Worm (Caenorhabditis elegans) whole organism, young adult: ENCODE results near the gene AH9.4.

ENCODE experiments used
- Y53G8AR.9 ChIP-seq: fragments of 200-800 bp; sonication (Bioruptor generic); conservative IDR thresholded peaks from 2 replicates; pipeline ENCODE4 v1.3.6; 2022; ENCODE audit warnings: missing genetic modification reagents, missing genetic modification characterization, missing compliant biosample characterization
- cebp-2 ChIP-seq: fragments of 200-800 bp; sonication (Bioruptor generic); IDR thresholded peaks from 2 replicates; pipeline ENCODE4 v1.3.6; 2022; ENCODE audit warnings: missing genetic modification characterization, missing compliant biosample characterization
- ceh-100 ChIP-seq: fragments of 200-800 bp; sonication (Bioruptor generic); IDR thresholded peaks from 2 replicates; pipeline ENCODE4 v1.3.6; 2022; ENCODE audit warnings: missing genetic modification reagents, missing genetic modification characterization, missing compliant biosample characterization
- chd-7 ChIP-seq: sonication (generic microtip); optimal IDR thresholded peaks from 2 replicates; lab custom pipeline; 2016; ENCODE audit warnings: mild to moderate bottlenecking, missing genetic modification characterization, moderate library complexity, missing compliant biosample characterization
- efl-1 ChIP-seq: fragments of 150-350 bp; optimal IDR thresholded peaks from 2 replicates; lab custom pipeline; 2014; ENCODE audit warnings: missing biosample characterization, missing genetic modification reagents, missing genetic modification characterization

DNA sequence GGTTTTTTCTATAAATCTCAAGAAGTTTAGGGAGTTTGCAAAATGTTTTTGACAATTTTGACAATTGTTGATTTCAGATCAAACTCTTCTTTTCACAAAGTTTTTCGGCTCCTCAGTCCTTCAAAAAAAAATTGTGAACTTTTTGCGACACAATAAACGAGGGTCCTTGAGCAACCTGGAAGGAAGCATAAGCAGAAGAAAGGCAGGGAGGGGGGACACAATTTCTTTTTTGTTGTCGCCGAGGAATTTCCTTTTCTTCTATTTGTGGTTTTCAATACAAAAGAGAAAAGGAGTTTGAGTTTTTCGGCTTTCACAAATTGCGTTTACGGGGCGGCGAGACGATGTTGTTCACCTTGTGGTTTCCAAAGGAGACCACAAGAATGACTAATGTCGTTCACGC, 7.4 kb downstream of the AH9.4 start:
- no peak for TF ChIP-seq ceh-100 (GFP tag; lab: Robert Waterston, UW)
- TF ChIP-seq chd-7 (tag; lab: Kevin White, UChicago) = no peak
- no peak for TF ChIP-seq cebp-2
- no peak for TF ChIP-seq efl-1
- TF ChIP-seq Y53G8AR.9 (GFP tag; lab: Robert Waterston, UW) = no peak
